Worm (Caenorhabditis elegans) whole organism, L4 larva: ENCODE results near the gene F01F1.3.

ENCODE experiments used
- F49E8.2 ChIP-seq: sonication (generic microtip); optimal IDR thresholded peaks from 2 replicates; lab custom pipeline; 2016; ENCODE audit warnings: missing compliant biosample characterization, mild to moderate bottlenecking, missing genetic modification characterization, borderline replicate concordance
- R02D3.7 ChIP-seq: fragments of 150-350 bp; sonication (generic microtip); optimal IDR thresholded peaks from 3 replicates; lab custom pipeline; 2014; ENCODE audit warnings: missing biosample characterization, missing genetic modification characterization
- Y105C5A.15 ChIP-seq: fragments of 200-800 bp; sonication (Bioruptor generic); IDR thresholded peaks from 2 replicates; pipeline ENCODE4 v1.3.6; 2022; ENCODE audit warnings: missing genetic modification characterization, missing compliant biosample characterization
- Y48G9A.11 ChIP-seq: fragments of 200-800 bp; sonication (Bioruptor generic); IDR thresholded peaks from 2 replicates; pipeline ENCODE4 v1.3.6; 2022; ENCODE audit warnings: missing genetic modification reagents, missing genetic modification characterization, missing compliant biosample characterization
- ZK337.2 ChIP-seq: fragments of 200-800 bp; sonication (Bioruptor generic); IDR thresholded peaks from 2 replicates; pipeline ENCODE4 v1.3.6; 2022; ENCODE audit warnings: missing genetic modification reagents, missing genetic modification characterization, missing compliant biosample characterization
- aha-1 ChIP-seq: fragments of 150-350 bp; peaks from one replicate; lab custom pipeline; 2014; ENCODE audit warnings: missing biosample characterization, missing genetic modification characterization
- ama-1 ChIP-seq: fragments of 150-350 bp; optimal IDR thresholded peaks from 2 replicates; lab custom pipeline; 2014; ENCODE audit warnings: inconsistent platforms, mixed read lengths
- arid-1 ChIP-seq: fragments of 200-800 bp; sonication (Bioruptor generic); conservative IDR thresholded peaks from 2 replicates; pipeline ENCODE4 v1.3.6; 2022; ENCODE audit warnings: missing genetic modification reagents, missing genetic modification characterization, missing compliant biosample characterization
- ceh-28 ChIP-seq: fragments of 150-350 bp; optimal IDR thresholded peaks from 2 replicates; lab custom pipeline; 2014; ENCODE audit warnings: missing biosample characterization, missing genetic modification reagents, missing genetic modification characterization
- ceh-32 ChIP-seq: sonication (generic microtip); optimal IDR thresholded peaks from 2 replicates; lab custom pipeline; 2016; ENCODE audit warnings: mild to moderate bottlenecking, missing genetic modification characterization, missing compliant biosample characterization; ENCODE audit not compliant: poor library complexity
- ces-1 ChIP-seq: fragments of 150-350 bp; sonication (generic microtip); optimal IDR thresholded peaks from 4 replicates; lab custom pipeline; 2014; ENCODE audit warnings: missing biosample characterization, missing genetic modification reagents, missing genetic modification characterization
- daf-16 ChIP-seq, 3 experiments: sonication (generic microtip); optimal IDR thresholded peaks; 2 replicates each; lab custom pipeline; 2016 to 2017; ENCODE audit warnings: missing genetic modification characterization in 3 of 3, missing genetic modification reagents in 3 of 3, mild to moderate bottlenecking in 2 of 3, missing compliant biosample characterization in 2 of 3, missing biosample characterization in 1 of 3, moderate library complexity in 1 of 3
- dmd-6 ChIP-seq: fragments of 200-800 bp; sonication (Bioruptor generic); IDR thresholded peaks from 2 replicates; pipeline ENCODE4 v1.3.6; 2022; ENCODE audit warnings: missing genetic modification reagents, missing genetic modification characterization, missing compliant biosample characterization
- dpl-1 ChIP-seq: fragments of 150-350 bp; optimal IDR thresholded peaks from 2 replicates; lab custom pipeline; 2014; ENCODE audit warnings: missing biosample characterization, missing genetic modification reagents, missing genetic modification characterization
- dve-1 ChIP-seq: sonication (generic microtip); optimal IDR thresholded peaks from 2 replicates; lab custom pipeline; 2017; ENCODE audit warnings: antibody characterized with exemption, mild to moderate bottlenecking, missing genetic modification characterization, missing compliant biosample characterization; ENCODE audit not compliant: insufficient read depth
- hlh-11 ChIP-seq: fragments of 200-800 bp; sonication (Bioruptor generic); optimal IDR thresholded peaks from 2 replicates; lab custom pipeline; 2018; ENCODE audit warnings: mild to moderate bottlenecking, missing genetic modification characterization, missing compliant biosample characterization
- hlh-30 ChIP-seq: sonication (generic microtip); optimal IDR thresholded peaks from 2 replicates; lab custom pipeline; 2017; ENCODE audit warnings: antibody characterized with exemption, mild to moderate bottlenecking, missing genetic modification characterization, missing compliant biosample characterization; ENCODE audit not compliant: insufficient read depth
- hmg-1.1 ChIP-seq: fragments of 200-800 bp; sonication (Bioruptor generic); IDR thresholded peaks from 2 replicates; pipeline ENCODE4 v1.3.6; 2022; ENCODE audit warnings: missing genetic modification reagents, missing genetic modification characterization, missing compliant biosample characterization
- lsy-2 ChIP-seq, 2 experiments: fragments of 150-350 bp in 1 of 2; sonication (generic microtip) in 1 of 2; optimal IDR thresholded peaks; 2 replicates each; lab custom pipeline; 2014 to 2017; ENCODE audit warnings: missing biosample characterization in 2 of 2, missing genetic modification characterization in 2 of 2
- madf-5 ChIP-seq, 2 experiments: fragments of 200-800 bp; sonication (Bioruptor generic); IDR thresholded peaks; 2 replicates each; pipeline ENCODE4 v1.3.6; 2022; ENCODE audit warnings: missing compliant biosample characterization in 2 of 2, missing genetic modification characterization in 2 of 2
- mdl-1 ChIP-seq, 2 experiments: fragments of 150-350 bp in 1 of 2; sonication (generic microtip) in 1 of 2; optimal IDR thresholded peaks; 2 replicates each; lab custom pipeline; 2014 to 2017; ENCODE audit warnings: missing biosample characterization in 2 of 2, missing genetic modification characterization in 2 of 2
- mdt-29 ChIP-seq: fragments of 200-800 bp; sonication (Bioruptor generic); IDR thresholded peaks from 2 replicates; pipeline ENCODE4 v1.3.6; 2022; ENCODE audit warnings: missing genetic modification reagents, missing genetic modification characterization, missing compliant biosample characterization
- mep-1 ChIP-seq: fragments of 150-350 bp; sonication (generic microtip); optimal IDR thresholded peaks from 3 replicates; lab custom pipeline; 2014; ENCODE audit warnings: missing biosample characterization, missing genetic modification characterization
- mes-2 ChIP-seq: sonication (generic microtip); optimal IDR thresholded peaks from 2 replicates; lab custom pipeline; 2016; ENCODE audit warnings: missing genotype, mild to moderate bottlenecking, missing genetic modification characterization, missing compliant biosample characterization; ENCODE audit not compliant: poor library complexity, severe bottlenecking
- nhr-10 ChIP-seq: fragments of 150-350 bp; optimal IDR thresholded peaks from 2 replicates; lab custom pipeline; 2014; ENCODE audit warnings: missing biosample characterization, missing genetic modification characterization
- nhr-11 ChIP-seq: fragments of 150-350 bp; optimal IDR thresholded peaks from 2 replicates; lab custom pipeline; 2014; ENCODE audit warnings: missing biosample characterization, missing genetic modification characterization
- nhr-111 ChIP-seq: fragments of 200-800 bp; sonication (Bioruptor generic); optimal IDR thresholded peaks from 2 replicates; lab custom pipeline; 2018; ENCODE audit warnings: mild to moderate bottlenecking, missing genetic modification characterization, missing compliant biosample characterization
- nhr-28 ChIP-seq: fragments of 150-350 bp; optimal IDR thresholded peaks from 2 replicates; lab custom pipeline; 2014; ENCODE audit warnings: missing biosample characterization, missing genetic modification characterization
- nhr-41 ChIP-seq: fragments of 200-800 bp; sonication (Bioruptor generic); IDR thresholded peaks from 2 replicates; pipeline ENCODE4 v1.3.6; 2022; ENCODE audit warnings: missing genetic modification reagents, missing genetic modification characterization, missing compliant biosample characterization
- php-3 ChIP-seq: fragments of 200-800 bp; sonication (Bioruptor generic); IDR thresholded peaks from 2 replicates; pipeline ENCODE4 v1.3.6; 2022; ENCODE audit warnings: missing genetic modification reagents, missing genetic modification characterization, missing compliant biosample characterization
- pqm-1 ChIP-seq: sonication (generic microtip); optimal IDR thresholded peaks from 2 replicates; lab custom pipeline; 2017; ENCODE audit warnings: missing biosample characterization, missing genetic modification characterization
- spr-3 ChIP-seq: fragments of 200-800 bp; sonication (Bioruptor generic); optimal IDR thresholded peaks from 2 replicates; lab custom pipeline; 2018; ENCODE audit warnings: mild to moderate bottlenecking, missing genetic modification characterization, missing compliant biosample characterization
- tra-1 ChIP-seq: fragments of 200-800 bp; sonication (Bioruptor generic); IDR thresholded peaks from 2 replicates; pipeline ENCODE4 v1.3.6; 2022; ENCODE audit warnings: missing genetic modification reagents, missing genetic modification characterization, missing compliant biosample characterization
- unc-130 ChIP-seq: sonication (generic microtip); optimal IDR thresholded peaks from 2 replicates; lab custom pipeline; 2016; ENCODE audit warnings: missing genetic modification reagents, missing genetic modification characterization, missing compliant biosample characterization
- unc-39 ChIP-seq: sonication (generic microtip); optimal IDR thresholded peaks from 2 replicates; lab custom pipeline; 2017; ENCODE audit warnings: missing biosample characterization, missing genetic modification characterization
- unc-62 ChIP-seq, 3 experiments: fragments of 150-350 bp in 1 of 3; sonication (generic microtip); optimal IDR thresholded peaks in 2 of 3; peaks in 1 of 3; 1 replicate in 1 of 3; 2 replicates in 2 of 3; lab custom pipeline; 2014 to 2017; ENCODE audit warnings: missing biosample characterization in 3 of 3, missing genetic modification characterization in 3 of 3, missing genetic modification reagents in 3 of 3, missing genotype in 1 of 3
- zip-11 ChIP-seq: fragments of 200-800 bp; sonication (Bioruptor generic); IDR thresholded peaks from 2 replicates; pipeline ENCODE4 v1.3.6; 2022; ENCODE audit warnings: missing genetic modification characterization, missing compliant biosample characterization
- zip-2 ChIP-seq: fragments of 150-350 bp; optimal IDR thresholded peaks from 2 replicates; lab custom pipeline; 2014; ENCODE audit warnings: missing biosample characterization, missing genetic modification characterization

F01F1.3 gene

DNA sequence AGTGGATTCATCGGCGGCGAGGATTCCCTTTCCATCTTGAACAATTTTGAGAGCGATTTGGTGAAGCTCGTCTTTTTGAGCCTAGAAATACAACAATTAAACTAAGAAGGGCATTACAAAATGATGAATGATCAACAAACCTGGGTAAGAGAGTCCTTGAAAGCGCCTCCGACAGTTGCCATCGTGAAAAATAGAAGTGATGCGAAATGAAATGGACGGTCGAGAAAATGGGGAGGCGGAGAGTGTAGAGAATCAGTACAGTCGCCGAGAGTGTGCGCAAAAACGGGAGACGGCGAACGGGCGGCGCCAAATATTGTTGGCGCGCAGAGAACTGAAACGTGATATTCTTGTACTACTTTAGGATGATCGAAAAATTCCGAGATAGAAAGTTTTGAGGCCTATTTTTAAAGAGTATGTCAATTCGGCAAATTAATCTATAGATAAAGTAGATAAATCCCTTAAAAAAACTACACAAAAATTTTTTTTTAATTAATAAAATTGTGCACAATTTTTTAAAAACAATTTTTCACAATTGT, 4.5 kb downstream of the F01F1.3 start, which contains the start of gene aldo-2 (continued):
- TF ChIP-seq tra-1 (GFP tag; lab: Robert Waterston, UW) (0 out of 2 replicates have a peak, but pooled peaks have one; percentile 11), F49E8.2 (tag; lab: Kevin White, UChicago) (no peak), hlh-11 (peak; percentile 32), unc-130 (peak; percentile 63), ama-1 (lab: Kevin White, UChicago) (peak; percentile 97), mdl-1 (tag; optimal IDR thresholded peaks at IDR 0.05; lab: Kevin White, UChicago) (peak in 1 of 2 experiments; percentile 21), zip-2 (tag; lab: Kevin White, UChicago) (no peak), mep-1 (tag; lab: Kevin White, UChicago) (peak; percentile 46), dmd-6 (GFP tag; lab: Robert Waterston, UW) (peak; percentile 13; the same call in 1 of the 2 replicates), ceh-28 (tag; lab: Kevin White, UChicago) (no peak), lsy-2 (tag; optimal IDR thresholded peaks at IDR 0.05; lab: Kevin White, UChicago) (no peak), unc-39 (no peak), ces-1 (GFP tag; lab: Kevin White, UChicago) (no peak), unc-62 (GFP tag; optimal IDR thresholded peaks at IDR 0.05 in 1 of 2; lab: Kevin White, UChicago) (peak in 1 of 2 experiments; percentile 96), unc-62 (tag; optimal IDR thresholded peaks at IDR 0.05; lab: Kevin White, UChicago) (no peak), madf-5 (GFP tag; IDR thresholded peaks at IDR 0.05; lab: Robert Waterston, UW) (no peak), Y48G9A.11 (peak; percentile 37; the same call in 1 of the 2 replicates), hlh-30 (tag; lab: Kevin White, UChicago) (peak; percentile 36), ceh-32 (no peak), nhr-41 (GFP tag; lab: Robert Waterston, UW) (no peak), arid-1 (GFP tag; lab: Robert Waterston, UW) (no peak), nhr-111 (GFP tag; lab: Kevin White, UChicago) (no peak)

- TF ChIP-seq nhr-28 (peak; percentile 57), spr-3 (no peak), nhr-10 (tag; lab: Kevin White, UChicago) (no peak), hlh-11 (peak; percentile 65), unc-62 (GFP tag; optimal IDR thresholded peaks at IDR 0.05 in 1 of 2; lab: Kevin White, UChicago) (peak in 1 of 2 experiments; percentile 72), unc-62 (tag; optimal IDR thresholded peaks at IDR 0.05; lab: Kevin White, UChicago) (no peak), mdt-29 (GFP tag; lab: Robert Waterston, UW) (peak; percentile 96), daf-16 (GFP tag; optimal IDR thresholded peaks at IDR 0.05; lab: Kevin White, UChicago) (no peak), daf-16 (tag; optimal IDR thresholded peaks at IDR 0.05; lab: Kevin White, UChicago) (peak; percentile 61), R02D3.7 (tag; lab: Kevin White, UChicago) (no peak), dve-1 (tag; lab: Kevin White, UChicago) (peak; percentile 80), mes-2 (tag; lab: Kevin White, UChicago) (no peak), nhr-11 (no peak), zip-11 (GFP tag; lab: Robert Waterston, UW) (no peak), hlh-30 (tag; lab: Kevin White, UChicago) (peak; percentile 83), dpl-1 (GFP tag; lab: Kevin White, UChicago) (no peak), mep-1 (tag; lab: Kevin White, UChicago) (peak; percentile 34), dmd-6 (GFP tag; lab: Robert Waterston, UW) (peak; percentile 57), ceh-32 (no peak), nhr-111 (GFP tag; lab: Kevin White, UChicago) (no peak), hmg-1.1 (GFP tag; lab: Robert Waterston, UW) (0 out of 2 replicates have a peak, but pooled peaks have one; percentile 12), ZK337.2 (GFP tag; lab: Robert Waterston, UW) (no peak), ces-1 (GFP tag; lab: Kevin White, UChicago) (no peak), aha-1 (tag; lab: Kevin White, UChicago) (peak; percentile 78), unc-39 (no peak), php-3 (0 out of 2 replicates have a peak, but pooled peaks have one; percentile 18), Y105C5A.15 (GFP tag; lab: Robert Waterston, UW) (no peak), pqm-1 (no peak)
These were observed 5.3 kb downstream of the F01F1.3 start for ce11 chrIII:5876867-5877641.
